Fruit fly (Drosophila melanogaster): ENCODE measurements around the gene Dref.

The Dref gene

dm6 chr2L:9915011-9915850 lies 51.8 kb downstream of the Dref start, which contains the start of gene yip2 (continued):
- no peak for TF ChIP-seq MTF-1 (GFP tag; optimal IDR thresholded peaks at IDR 0.05; ENCODE audit: borderline replicate concordance)
- peak; percentile 51; the same call in 1 of the 2 replicates for TF ChIP-seq Nf-YA (GFP tag; IDR thresholded peaks at IDR 0.05)
- peak; percentile 46 for TF ChIP-seq bcd (GFP tag; optimal IDR thresholded peaks at IDR 0.05)
- TF ChIP-seq CG15269 (tag; optimal IDR thresholded peaks at IDR 0.05): peak; percentile 72
- peak; percentile 65 for TF ChIP-seq CG10366 (GFP tag; IDR thresholded peaks at IDR 0.05)
- TF ChIP-seq emc (GFP tag; optimal IDR thresholded peaks at IDR 0.05): no peak
- TF ChIP-seq BEAF-32 (GFP tag; optimal IDR thresholded peaks at IDR 0.05): peak; percentile 2
- TF ChIP-seq fd3F (GFP tag; optimal IDR thresholded peaks at IDR 0.05): peak; percentile 41
- peak; percentile 74 for TF ChIP-seq CG12769 (tag; optimal IDR thresholded peaks at IDR 0.05)
- no peak for TF ChIP-seq stwl (tag; optimal IDR thresholded peaks at IDR 0.05)
- TF ChIP-seq CG1603 (tag; optimal IDR thresholded peaks at IDR 0.05): peak; percentile 53
- TF ChIP-seq CG1832 (GFP tag; optimal IDR thresholded peaks at IDR 0.05): no peak
- TF ChIP-seq MESR4 (GFP tag; optimal IDR thresholded peaks at IDR 0.05): peak; percentile 27
- peak; percentile 48 for TF ChIP-seq CG3163 (GFP tag; optimal IDR thresholded peaks at IDR 0.05)
- peak; percentile 45 to 47 for TF ChIP-seq Pdp1 (GFP tag; optimal IDR thresholded peaks at IDR 0.05)
- peak; percentile 74 for TF ChIP-seq Sox102F (GFP tag; optimal IDR thresholded peaks at IDR 0.05)
- peak; percentile 67 for TF ChIP-seq Nf-YC (tag; optimal IDR thresholded peaks at IDR 0.05)
- TF ChIP-seq otp (GFP tag; IDR thresholded peaks at IDR 0.05): peak; percentile 53; the same call in 1 of the 3 replicates
- no peak for TF ChIP-seq CG32772 (GFP tag; IDR thresholded peaks at IDR 0.05)
- TF ChIP-seq CG16863 (GFP tag; optimal IDR thresholded peaks at IDR 0.05): peak; percentile 58
- TF ChIP-seq chinmo (GFP tag; IDR thresholded peaks at IDR 0.05; ENCODE audit: partially characterized antibody): peak; percentile 94
- TF ChIP-seq yki (optimal IDR thresholded peaks at IDR 0.05): no peak
- TF ChIP-seq unpg (GFP tag; optimal IDR thresholded peaks at IDR 0.05): peak; percentile 69
- TF ChIP-seq CG2116 (GFP tag; optimal IDR thresholded peaks at IDR 0.05): peak; percentile 21
- TF ChIP-seq bab2 (GFP tag; optimal IDR thresholded peaks at IDR 0.05): peak; percentile 61
- peak; percentile 68 for TF ChIP-seq CTCF (GFP tag; optimal IDR thresholded peaks at IDR 0.05)
- peak; percentile 18 for TF ChIP-seq tx (GFP tag; optimal IDR thresholded peaks at IDR 0.05)
- peak; percentile 62 for TF ChIP-seq CG17359 (tag; optimal IDR thresholded peaks at IDR 0.05)
- TF ChIP-seq slp2 (GFP tag; optimal IDR thresholded peaks at IDR 0.05): peak; percentile 50
- TF ChIP-seq Hr78 (GFP tag; optimal IDR thresholded peaks at IDR 0.05): peak in 1 of 2 experiments; percentile 33
- peak in 1 of 2 experiments; percentile 18 for TF ChIP-seq Trl (optimal IDR thresholded peaks at IDR 0.05)
- TF ChIP-seq Trl (GFP tag; optimal IDR thresholded peaks at IDR 0.05): peak; percentile 59
- peak; percentile 15 for TF ChIP-seq Ets97D (GFP tag; optimal IDR thresholded peaks at IDR 0.05)
- no peak for TF ChIP-seq CG7357 (GFP tag; IDR thresholded peaks at IDR 0.05)
- TF ChIP-seq CG14710 (tag; optimal IDR thresholded peaks at IDR 0.05): no peak
- peak; percentile 58 for TF ChIP-seq NfI (GFP tag; optimal IDR thresholded peaks at IDR 0.05)
- TF ChIP-seq Eip74EF (GFP tag; optimal IDR thresholded peaks at IDR 0.05): peak in 1 of 2 experiments; percentile 65
- peak; percentile 49 for TF ChIP-seq CG14441 (GFP tag; IDR thresholded peaks at IDR 0.05)
- TF ChIP-seq Asciz (GFP tag; optimal IDR thresholded peaks at IDR 0.05): peak; percentile 22
- TF ChIP-seq CG9215 (GFP tag; IDR thresholded peaks at IDR 0.05): no peak
- TF ChIP-seq HLH54F (GFP tag; optimal IDR thresholded peaks at IDR 0.05): peak; percentile 34
- peak; percentile 60 for TF ChIP-seq shn (GFP tag; optimal IDR thresholded peaks at IDR 0.05)

Data from whole organism, embryonic.